Fruit fly (Drosophila melanogaster) whole organism, adult: ENCODE results near the gene vanin-like.

Experiments used
- Crg-1 ChIP-seq: fragments of 200-800 bp; sonication (Bioruptor generic); optimal IDR thresholded peaks from 2 replicates; lab custom pipeline; 2016; ENCODE audit warnings: missing biosample characterization, missing genetic modification characterization
- Mnt ChIP-seq: fragments of 200-800 bp; sonication (Bioruptor generic); optimal IDR thresholded peaks from 2 replicates; lab custom pipeline; 2016; ENCODE audit warnings: missing biosample characterization, mild to moderate bottlenecking, missing genetic modification characterization

DNA sequence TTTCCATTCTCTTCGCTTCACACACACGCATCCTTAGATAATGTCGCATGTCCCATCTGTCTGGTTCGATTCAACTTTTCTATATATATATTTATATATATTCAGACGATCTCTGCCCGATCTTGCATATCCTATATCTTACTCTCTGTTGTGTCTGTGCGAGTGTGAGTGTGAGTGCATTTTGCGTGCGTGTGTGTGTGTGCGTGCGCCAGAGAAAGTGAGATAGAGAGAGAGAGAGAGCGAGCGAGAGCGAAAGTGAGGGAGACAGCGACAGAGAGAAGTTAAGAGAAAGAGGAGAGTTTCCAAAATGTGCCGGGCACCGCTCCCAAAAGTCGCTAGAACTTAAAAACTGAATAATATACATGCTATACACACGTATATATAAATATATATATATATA is 29.4 kb upstream of the vanin-like start:
- no peak for TF ChIP-seq Mnt (GFP tag; lab: Kevin White, UChicago)
- TF ChIP-seq Crg-1 (GFP tag; lab: Kevin White, UChicago) = no peak
